Worm (Caenorhabditis elegans) whole organism, midembryonic: ENCODE data around the gene srh-145.

Source experiments
- T22C8.4 ChIP-seq: fragments of 200-800 bp; sonication (Bioruptor generic); IDR thresholded peaks from 2 replicates; pipeline ENCODE4 v1.3.6; 2022; ENCODE audit warnings: missing genetic modification characterization, missing compliant biosample characterization
- cog-1 ChIP-seq: sonication (generic microtip); optimal IDR thresholded peaks from 2 replicates; lab custom pipeline; 2016; ENCODE audit warnings: missing genetic modification characterization, missing compliant biosample characterization
- flt-1 ChIP-seq: fragments of 200-800 bp; sonication (Bioruptor generic); IDR thresholded peaks from 2 replicates; pipeline ENCODE4 v1.3.6; 2022; ENCODE audit warnings: missing genetic modification characterization, missing compliant biosample characterization
- klf-2 ChIP-seq: fragments of 200-800 bp; sonication (Bioruptor generic); conservative IDR thresholded peaks from 2 replicates; pipeline ENCODE4 v1.3.6; 2022; ENCODE audit warnings: missing genetic modification reagents, missing genetic modification characterization, missing compliant biosample characterization
- med-1 ChIP-seq: sonication (generic microtip); optimal IDR thresholded peaks from 2 replicates; lab custom pipeline; 2017; ENCODE audit warnings: missing genetic modification characterization, mild to moderate bottlenecking, missing compliant biosample characterization, antibody characterized with exemption, missing genetic modification reagents; ENCODE audit not compliant: insufficient read depth
- ref-1 ChIP-seq: fragments of 200-800 bp; sonication (Bioruptor generic); conservative IDR thresholded peaks from 2 replicates; pipeline ENCODE4 v1.3.6; 2022; ENCODE audit warnings: missing genetic modification reagents, missing genetic modification characterization, missing compliant biosample characterization
- ztf-23 ChIP-seq: fragments of 200-800 bp; sonication (Bioruptor generic); IDR thresholded peaks from 2 replicates; pipeline ENCODE4 v1.3.6; 2022; ENCODE audit warnings: missing genetic modification reagents, missing genetic modification characterization, missing compliant biosample characterization

- TF ChIP-seq flt-1 (GFP tag; lab: Robert Waterston, UW): peak; percentile 74
- peak; percentile 81 for TF ChIP-seq ztf-23 (GFP tag; lab: Robert Waterston, UW)
- TF ChIP-seq T22C8.4 (GFP tag; lab: Robert Waterston, UW): no peak
- no peak for TF ChIP-seq med-1 (GFP tag; lab: Kevin White, UChicago)
- peak; percentile 9 for TF ChIP-seq cog-1
- TF ChIP-seq ref-1 (GFP tag; lab: Robert Waterston, UW): no peak
- TF ChIP-seq klf-2 (GFP tag; lab: Robert Waterston, UW): no peak
Measured at ce11 chrV:16401519-16401918, 9.0 kb upstream of the srh-145 start, which contains the start of gene F13A7.14.
